Worm (Caenorhabditis elegans) whole organism, L4 larva: ENCODE measurements around the gene nas-12.

Experiments used
- D1046.2 ChIP-seq: fragments of 200-800 bp; sonication (Bioruptor generic); IDR thresholded peaks from 2 replicates; pipeline ENCODE4 v1.3.6; 2022; ENCODE audit warnings: missing genetic modification characterization, missing compliant biosample characterization
- F37D6.2 ChIP-seq: sonication (generic microtip); optimal IDR thresholded peaks from 2 replicates; lab custom pipeline; 2016; ENCODE audit warnings: mild to moderate bottlenecking, missing genetic modification characterization, missing compliant biosample characterization
- R02D3.7 ChIP-seq: fragments of 150-350 bp; sonication (generic microtip); optimal IDR thresholded peaks from 3 replicates; lab custom pipeline; 2014; ENCODE audit warnings: missing biosample characterization, missing genetic modification characterization
- T20F7.1 ChIP-seq: fragments of 200-800 bp; sonication (Bioruptor generic); optimal IDR thresholded peaks from 2 replicates; lab custom pipeline; 2018; ENCODE audit warnings: mild to moderate bottlenecking, missing genetic modification characterization, missing compliant biosample characterization
- Y105C5A.15 ChIP-seq: fragments of 200-800 bp; sonication (Bioruptor generic); IDR thresholded peaks from 2 replicates; pipeline ENCODE4 v1.3.6; 2022; ENCODE audit warnings: missing genetic modification characterization, missing compliant biosample characterization
- ZK337.2 ChIP-seq: fragments of 200-800 bp; sonication (Bioruptor generic); IDR thresholded peaks from 2 replicates; pipeline ENCODE4 v1.3.6; 2022; ENCODE audit warnings: missing genetic modification reagents, missing genetic modification characterization, missing compliant biosample characterization
- ZK546.5 ChIP-seq, 2 experiments: sonication (generic microtip); optimal IDR thresholded peaks; 2 replicates each; lab custom pipeline; 2017; ENCODE audit warnings: missing biosample characterization in 2 of 2, missing genetic modification characterization in 2 of 2
- aha-1 ChIP-seq: fragments of 150-350 bp; peaks from one replicate; lab custom pipeline; 2014; ENCODE audit warnings: missing biosample characterization, missing genetic modification characterization
- ama-1 ChIP-seq: fragments of 150-350 bp; optimal IDR thresholded peaks from 2 replicates; lab custom pipeline; 2014; ENCODE audit warnings: inconsistent platforms, mixed read lengths
- ceh-32 ChIP-seq: sonication (generic microtip); optimal IDR thresholded peaks from 2 replicates; lab custom pipeline; 2016; ENCODE audit warnings: mild to moderate bottlenecking, missing genetic modification characterization, missing compliant biosample characterization; ENCODE audit not compliant: poor library complexity
- ceh-82 ChIP-seq: sonication (generic microtip); optimal IDR thresholded peaks from 2 replicates; lab custom pipeline; 2017; ENCODE audit warnings: missing biosample characterization, missing genetic modification characterization
- cey-2 ChIP-seq: sonication (generic microtip); optimal IDR thresholded peaks from 3 replicates; lab custom pipeline; 2017; ENCODE audit warnings: missing genetic modification characterization, mild to moderate bottlenecking, missing compliant biosample characterization, antibody characterized with exemption, borderline replicate concordance; ENCODE audit not compliant: insufficient read depth
- ctbp-1 ChIP-seq: fragments of 200-800 bp; sonication (Bioruptor generic); IDR thresholded peaks from 2 replicates; pipeline ENCODE4 v1.3.6; 2022; ENCODE audit warnings: missing genetic modification reagents, missing genetic modification characterization, missing compliant biosample characterization
- daf-12 ChIP-seq: fragments of 150-350 bp; optimal IDR thresholded peaks from 2 replicates; lab custom pipeline; 2014; ENCODE audit warnings: missing biosample characterization, missing genetic modification reagents, missing genetic modification characterization
- daf-16 ChIP-seq, 3 experiments: sonication (generic microtip); optimal IDR thresholded peaks; 2 replicates each; lab custom pipeline; 2016 to 2017; ENCODE audit warnings: missing genetic modification characterization in 3 of 3, missing genetic modification reagents in 3 of 3, mild to moderate bottlenecking in 2 of 3, missing compliant biosample characterization in 2 of 3, missing biosample characterization in 1 of 3, moderate library complexity in 1 of 3
- dmd-6 ChIP-seq: fragments of 200-800 bp; sonication (Bioruptor generic); IDR thresholded peaks from 2 replicates; pipeline ENCODE4 v1.3.6; 2022; ENCODE audit warnings: missing genetic modification reagents, missing genetic modification characterization, missing compliant biosample characterization
- dmd-8 ChIP-seq: fragments of 200-800 bp; sonication (Bioruptor generic); IDR thresholded peaks from 2 replicates; pipeline ENCODE4 v1.3.6; 2022; ENCODE audit warnings: missing genetic modification characterization, missing compliant biosample characterization
- dpl-1 ChIP-seq: fragments of 150-350 bp; optimal IDR thresholded peaks from 2 replicates; lab custom pipeline; 2014; ENCODE audit warnings: missing biosample characterization, missing genetic modification reagents, missing genetic modification characterization
- duxl-1 ChIP-seq: sonication (generic microtip); optimal IDR thresholded peaks from 2 replicates; lab custom pipeline; 2016; ENCODE audit warnings: mild to moderate bottlenecking, missing genetic modification characterization, moderate library complexity, missing compliant biosample characterization; ENCODE audit not compliant: poor library complexity
- egl-43 ChIP-seq: fragments of 200-800 bp; sonication (Bioruptor generic); IDR thresholded peaks from 2 replicates; pipeline ENCODE4 v1.3.6; 2022; ENCODE audit warnings: missing genetic modification reagents, missing genetic modification characterization, missing compliant biosample characterization
- fos-1 ChIP-seq: fragments of 150-350 bp; optimal IDR thresholded peaks from 2 replicates; lab custom pipeline; 2014; ENCODE audit warnings: missing biosample characterization, missing genetic modification characterization
- hif-1 ChIP-seq, 2 experiments: sonication (generic microtip); optimal IDR thresholded peaks; 2 replicates each; lab custom pipeline; 2016 to 2017; ENCODE audit warnings: missing compliant biosample characterization in 2 of 2, missing genetic modification characterization in 2 of 2, missing genetic modification reagents in 2 of 2, missing genotype in 2 of 2, mild to moderate bottlenecking in 1 of 2
- hlh-30 ChIP-seq: sonication (generic microtip); optimal IDR thresholded peaks from 2 replicates; lab custom pipeline; 2017; ENCODE audit warnings: antibody characterized with exemption, mild to moderate bottlenecking, missing genetic modification characterization, missing compliant biosample characterization; ENCODE audit not compliant: insufficient read depth
- hmg-1.1 ChIP-seq: fragments of 200-800 bp; sonication (Bioruptor generic); IDR thresholded peaks from 2 replicates; pipeline ENCODE4 v1.3.6; 2022; ENCODE audit warnings: missing genetic modification reagents, missing genetic modification characterization, missing compliant biosample characterization
- lim-7 ChIP-seq: fragments of 200-800 bp; sonication (Bioruptor generic); IDR thresholded peaks from 2 replicates; pipeline ENCODE4 v1.3.6; 2022; ENCODE audit warnings: missing genetic modification characterization, missing compliant biosample characterization
- lin-1 ChIP-seq: fragments of 200-800 bp; sonication (Bioruptor generic); IDR thresholded peaks from 2 replicates; pipeline ENCODE4 v1.3.6; 2022; ENCODE audit warnings: missing genetic modification reagents, missing genetic modification characterization, missing compliant biosample characterization
- lin-15B ChIP-seq: fragments of 150-350 bp; sonication (generic microtip); optimal IDR thresholded peaks from 3 replicates; lab custom pipeline; 2014; ENCODE audit warnings: missing biosample characterization, missing genetic modification characterization
- lin-39 ChIP-seq: fragments of 150-350 bp; optimal IDR thresholded peaks from 2 replicates; lab custom pipeline; 2014; ENCODE audit warnings: missing biosample characterization, missing genetic modification reagents, missing genetic modification characterization
- madf-9 ChIP-seq: fragments of 200-800 bp; sonication (Bioruptor generic); conservative IDR thresholded peaks from 2 replicates; pipeline ENCODE4 v1.3.6; 2022; ENCODE audit warnings: missing genetic modification reagents, missing genetic modification characterization, missing compliant biosample characterization
- mdt-29 ChIP-seq: fragments of 200-800 bp; sonication (Bioruptor generic); IDR thresholded peaks from 2 replicates; pipeline ENCODE4 v1.3.6; 2022; ENCODE audit warnings: missing genetic modification reagents, missing genetic modification characterization, missing compliant biosample characterization
- mes-2 ChIP-seq: sonication (generic microtip); optimal IDR thresholded peaks from 2 replicates; lab custom pipeline; 2016; ENCODE audit warnings: missing genotype, mild to moderate bottlenecking, missing genetic modification characterization, missing compliant biosample characterization; ENCODE audit not compliant: poor library complexity, severe bottlenecking
- nhr-10 ChIP-seq: fragments of 150-350 bp; optimal IDR thresholded peaks from 2 replicates; lab custom pipeline; 2014; ENCODE audit warnings: missing biosample characterization, missing genetic modification characterization
- nhr-11 ChIP-seq: fragments of 150-350 bp; optimal IDR thresholded peaks from 2 replicates; lab custom pipeline; 2014; ENCODE audit warnings: missing biosample characterization, missing genetic modification characterization
- nhr-28 ChIP-seq: fragments of 150-350 bp; optimal IDR thresholded peaks from 2 replicates; lab custom pipeline; 2014; ENCODE audit warnings: missing biosample characterization, missing genetic modification characterization
- nhr-42 ChIP-seq: fragments of 200-800 bp; sonication (Bioruptor generic); IDR thresholded peaks from 2 replicates; pipeline ENCODE4 v1.3.6; 2022; ENCODE audit warnings: missing genetic modification characterization, missing compliant biosample characterization
- nhr-48 ChIP-seq: sonication (generic microtip); optimal IDR thresholded peaks from 2 replicates; lab custom pipeline; 2016; ENCODE audit warnings: mild to moderate bottlenecking, missing genetic modification characterization, missing compliant biosample characterization
- nhr-6 ChIP-seq: fragments of 150-350 bp; optimal IDR thresholded peaks from 2 replicates; lab custom pipeline; 2014; ENCODE audit warnings: missing biosample characterization, missing genetic modification characterization
- pha-4 ChIP-seq, 2 experiments: fragments of 150-350 bp in 1 of 2; fragments of 200-800 bp in 1 of 2; sonication (Bioruptor generic) in 1 of 2; IDR thresholded peaks in 1 of 2; optimal IDR thresholded peaks in 1 of 2; 2 replicates each; pipeline versions ENCODE4 v1.3.6 to Lab custom; 2014 to 2022; ENCODE audit warnings: missing genetic modification characterization in 2 of 2, missing genetic modification reagents in 2 of 2, missing biosample characterization in 1 of 2, missing compliant biosample characterization in 1 of 2
- pqm-1 ChIP-seq: sonication (generic microtip); optimal IDR thresholded peaks from 2 replicates; lab custom pipeline; 2017; ENCODE audit warnings: missing biosample characterization, missing genetic modification characterization
- rbr-2 ChIP-seq: sonication (generic microtip); optimal IDR thresholded peaks from 2 replicates; lab custom pipeline; 2016; ENCODE audit warnings: missing genotype, missing genetic modification characterization, missing compliant biosample characterization
- set-16 ChIP-seq: fragments of 200-800 bp; sonication (Bioruptor generic); IDR thresholded peaks from 2 replicates; pipeline ENCODE4 v1.3.6; 2022; ENCODE audit warnings: missing genetic modification reagents, missing genetic modification characterization, missing compliant biosample characterization
- snpc-1.2 ChIP-seq: fragments of 200-800 bp; sonication (Bioruptor generic); IDR thresholded peaks from 2 replicates; pipeline ENCODE4 v1.3.6; 2022; ENCODE audit warnings: missing genetic modification reagents, missing genetic modification characterization, missing compliant biosample characterization
- snpc-4 ChIP-seq: fragments of 150-350 bp; optimal IDR thresholded peaks from 2 replicates; lab custom pipeline; 2014; ENCODE audit warnings: missing biosample characterization, missing genetic modification characterization
- spr-1 ChIP-seq: sonication (generic microtip); optimal IDR thresholded peaks from 2 replicates; lab custom pipeline; 2016; ENCODE audit warnings: mild to moderate bottlenecking, missing genetic modification characterization, missing compliant biosample characterization
- tag-97 ChIP-seq: fragments of 200-800 bp; sonication (Bioruptor generic); IDR thresholded peaks from 2 replicates; pipeline ENCODE4 v1.3.6; 2022; ENCODE audit warnings: missing genetic modification characterization, missing compliant biosample characterization
- tra-1 ChIP-seq: fragments of 200-800 bp; sonication (Bioruptor generic); IDR thresholded peaks from 2 replicates; pipeline ENCODE4 v1.3.6; 2022; ENCODE audit warnings: missing genetic modification reagents, missing genetic modification characterization, missing compliant biosample characterization
- unc-130 ChIP-seq: sonication (generic microtip); optimal IDR thresholded peaks from 2 replicates; lab custom pipeline; 2016; ENCODE audit warnings: missing genetic modification reagents, missing genetic modification characterization, missing compliant biosample characterization
- unc-39 ChIP-seq: sonication (generic microtip); optimal IDR thresholded peaks from 2 replicates; lab custom pipeline; 2017; ENCODE audit warnings: missing biosample characterization, missing genetic modification characterization
- zip-11 ChIP-seq: fragments of 200-800 bp; sonication (Bioruptor generic); IDR thresholded peaks from 2 replicates; pipeline ENCODE4 v1.3.6; 2022; ENCODE audit warnings: missing genetic modification characterization, missing compliant biosample characterization
- ztf-7 ChIP-seq: fragments of 150-350 bp; optimal IDR thresholded peaks from 2 replicates; lab custom pipeline; 2014; ENCODE audit warnings: missing biosample characterization, missing genetic modification characterization

Gene nas-12

DNA sequence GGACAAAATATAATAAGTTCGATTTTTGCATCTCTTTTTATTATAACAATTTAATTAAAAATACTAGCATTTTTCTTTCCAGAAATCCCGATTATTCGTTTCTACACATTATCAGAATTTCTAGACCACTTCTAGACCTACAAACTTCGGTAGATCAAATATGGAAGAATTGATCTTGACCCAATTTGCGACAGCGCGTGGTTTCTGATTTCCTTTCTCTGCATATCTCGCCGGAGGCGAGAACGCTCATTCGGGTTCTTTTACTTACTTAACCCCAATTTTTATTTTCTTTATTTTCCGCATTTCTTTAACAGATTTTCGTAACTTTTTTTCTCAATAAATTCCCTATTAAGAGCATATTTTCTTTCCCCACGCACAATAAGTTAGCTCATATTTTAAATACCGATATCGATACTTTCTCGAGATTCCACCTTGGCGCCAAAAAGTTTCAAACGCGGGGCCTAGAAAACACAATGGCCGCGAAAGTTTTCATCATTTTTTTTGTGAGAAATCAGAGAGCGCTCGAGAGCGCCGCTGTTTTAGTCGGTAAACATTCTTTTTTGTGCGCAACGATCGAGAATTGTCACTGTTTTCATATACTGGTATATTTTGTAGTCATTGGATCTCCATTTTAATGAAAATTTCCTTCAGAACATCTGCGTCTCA is 18.8 kb downstream of the nas-12 start:
- TF ChIP-seq lim-7 (GFP tag; lab: Robert Waterston, UW) (no peak), nhr-11 (tag; lab: Kevin White, UChicago) (no peak), ZK337.2 (no peak), hlh-30 (tag; lab: Kevin White, UChicago) (no peak), snpc-4 (tag; lab: Kevin White, UChicago) (no peak), tag-97 (no peak), dmd-8 (GFP tag; lab: Robert Waterston, UW) (no peak), pqm-1 (tag; lab: Kevin White, UChicago) (no peak), D1046.2 (no peak), Y105C5A.15 (GFP tag; lab: Robert Waterston, UW) (no peak), ama-1 (lab: Kevin White, UChicago) (no peak), ceh-82 (tag; lab: Kevin White, UChicago) (no peak), fos-1 (tag; lab: Kevin White, UChicago) (no peak), nhr-6 (tag; lab: Kevin White, UChicago) (peak; percentile 6), rbr-2 (tag; lab: Kevin White, UChicago) (no peak), lin-1 (GFP tag; lab: Robert Waterston, UW) (no peak), nhr-48 (tag; lab: Kevin White, UChicago) (no peak), ZK546.5 (tag; optimal IDR thresholded peaks at IDR 0.05; lab: Kevin White, UChicago) (no peak), nhr-42 (GFP tag; lab: Robert Waterston, UW) (no peak), mdt-29 (GFP tag; lab: Robert Waterston, UW) (no peak), lin-39 (no peak), pha-4 (GFP tag; IDR thresholded peaks at IDR 0.05; lab: Robert Waterston, UW) (no peak), pha-4 (tag; optimal IDR thresholded peaks at IDR 0.05; lab: Kevin White, UChicago) (no peak), set-16 (GFP tag; lab: Robert Waterston, UW) (no peak), snpc-1.2 (GFP tag; lab: Robert Waterston, UW) (no peak), T20F7.1 (GFP tag; lab: Kevin White, UChicago) (no peak), unc-130 (peak; percentile 32), F37D6.2 (tag; lab: Kevin White, UChicago) (no peak), spr-1 (tag; lab: Kevin White, UChicago) (no peak), lin-15B (tag; lab: Kevin White, UChicago) (no peak), ztf-7 (no peak), dpl-1 (GFP tag; lab: Kevin White, UChicago) (peak; percentile 71), hif-1 (tag; optimal IDR thresholded peaks at IDR 0.05; lab: Kevin White, UChicago) (no peak), daf-16 (GFP tag; optimal IDR thresholded peaks at IDR 0.05; lab: Kevin White, UChicago) (no peak), daf-16 (tag; optimal IDR thresholded peaks at IDR 0.05; lab: Kevin White, UChicago) (no peak), dmd-6 (GFP tag; lab: Robert Waterston, UW) (no peak), R02D3.7 (no peak), nhr-28 (tag; lab: Kevin White, UChicago) (peak; percentile 53), aha-1 (tag; lab: Kevin White, UChicago) (no peak), zip-11 (GFP tag; lab: Robert Waterston, UW) (no peak), duxl-1 (tag; lab: Kevin White, UChicago) (no peak), cey-2 (tag; lab: Kevin White, UChicago) (no peak), hmg-1.1 (GFP tag; lab: Robert Waterston, UW) (0 out of 2 replicates have a peak, but pooled peaks have one; percentile 5), ceh-32 (no peak), madf-9 (GFP tag; lab: Robert Waterston, UW) (0 out of 2 replicates have a peak, but pooled peaks have one; percentile 21), tra-1 (GFP tag; lab: Robert Waterston, UW) (no peak), egl-43 (no peak), daf-12 (tag; lab: Kevin White, UChicago) (no peak), nhr-10 (tag; lab: Kevin White, UChicago) (no peak), unc-39 (tag; lab: Kevin White, UChicago) (no peak), ctbp-1 (GFP tag; lab: Robert Waterston, UW) (no peak), mes-2 (tag; lab: Kevin White, UChicago) (peak; percentile 83)
